Worm (Caenorhabditis elegans): ENCODE measurements around the gene htas-1.

Gene htas-1

DNA sequence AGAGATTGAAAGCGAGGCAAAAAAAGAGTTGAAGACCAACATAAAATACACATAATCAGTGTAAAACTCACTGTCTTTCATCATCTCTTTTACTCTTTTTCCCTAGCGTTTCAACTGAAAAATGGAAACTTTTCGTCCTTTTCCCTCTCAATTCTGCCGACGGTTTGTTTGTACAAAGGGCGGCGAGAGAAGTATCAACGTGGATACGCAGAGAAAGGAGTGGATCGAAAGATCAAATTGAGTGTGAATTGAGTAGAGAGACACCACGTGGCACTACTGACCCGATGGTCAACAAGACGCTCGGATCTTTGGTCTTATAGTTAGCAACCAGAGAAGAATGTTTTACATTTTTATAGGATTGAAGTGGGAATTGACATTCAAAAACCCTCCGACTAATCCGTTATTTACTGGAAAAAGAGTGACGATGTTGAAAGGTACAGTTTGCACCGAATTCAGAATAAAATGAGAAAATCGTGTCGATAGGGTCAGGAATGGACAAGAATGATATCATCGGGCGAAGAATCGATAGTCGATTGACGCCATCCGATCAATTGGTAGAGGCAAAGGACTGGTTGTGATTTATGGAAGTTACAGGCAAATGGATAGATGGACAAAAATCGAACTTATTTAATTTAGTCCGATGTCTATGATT lies 12.2 kb downstream of the htas-1 start (continued):
- TF ChIP-seq dmd-4 (tag; optimal IDR thresholded peaks at IDR 0.05) (no peak), nhr-11 (tag; optimal IDR thresholded peaks at IDR 0.05) (no peak), lin-11 (tag; optimal IDR thresholded peaks at IDR 0.05) (no peak), Y55F3AM.14 (GFP tag; optimal IDR thresholded peaks at IDR 0.05) (no peak), egl-27 (tag; optimal IDR thresholded peaks at IDR 0.05) (peak; percentile 37), alr-1 (tag; optimal IDR thresholded peaks at IDR 0.05) (no peak), lsy-2 (tag; optimal IDR thresholded peaks at IDR 0.05) (peak in 1 of 2 experiments; percentile 53), sem-4 (tag; optimal IDR thresholded peaks at IDR 0.05) (peak; percentile 24), ceh-16 (tag; optimal IDR thresholded peaks at IDR 0.05) (no peak)

DNA sequence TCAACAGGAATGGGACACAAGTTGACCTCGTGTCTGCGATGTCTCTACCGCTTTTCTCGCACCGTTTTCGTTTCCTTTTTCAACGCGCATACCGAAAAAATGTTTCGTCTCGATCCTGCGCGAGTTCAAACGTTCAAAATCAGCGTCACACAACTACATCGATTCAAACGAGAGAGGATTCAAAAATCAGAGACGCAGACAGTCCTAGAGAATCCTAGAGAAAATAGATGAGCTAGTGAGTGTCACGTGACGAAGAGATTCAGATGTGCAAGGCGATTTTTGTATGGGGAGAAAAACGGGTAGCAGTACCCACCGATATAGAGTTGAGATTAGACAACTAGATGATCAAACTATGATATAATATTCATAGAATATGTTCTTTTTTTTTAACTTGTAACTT lies 13.4 kb downstream of the htas-1 start:
- peak; percentile 21 for TF ChIP-seq sem-4 (tag; optimal IDR thresholded peaks at IDR 0.05)
- TF ChIP-seq sma-3 (GFP tag; optimal IDR thresholded peaks at IDR 0.05) = peak; percentile 70
- peak; percentile 81 for TF ChIP-seq nhr-21 (tag; optimal IDR thresholded peaks at IDR 0.05)
- TF ChIP-seq F13H6.1 (tag; optimal IDR thresholded peaks at IDR 0.05) = peak; percentile 9
- TF ChIP-seq egl-27 (tag; optimal IDR thresholded peaks at IDR 0.05) = peak; percentile 33
- no peak for TF ChIP-seq ceh-16 (tag; optimal IDR thresholded peaks at IDR 0.05)
- no peak for TF ChIP-seq ztf-1 (GFP tag; conservative IDR thresholded peaks at IDR 0.05)
- TF ChIP-seq crh-2 (tag; optimal IDR thresholded peaks at IDR 0.05) = peak; percentile 30
- TF ChIP-seq unc-55 (GFP tag; optimal IDR thresholded peaks at IDR 0.05) = no peak
- TF ChIP-seq lin-13 (GFP tag; optimal IDR thresholded peaks at IDR 0.05) = peak; percentile 26
- peak; percentile 93 for TF ChIP-seq sma-9 (GFP tag; optimal IDR thresholded peaks at IDR 0.05)
- no peak for TF ChIP-seq sma-9 (tag; optimal IDR thresholded peaks at IDR 0.05)
- peak; percentile 81 for TF ChIP-seq nhr-6 (tag; optimal IDR thresholded peaks at IDR 0.05)
- TF ChIP-seq fos-1 (tag; optimal IDR thresholded peaks at IDR 0.05) = peak; percentile 37
- TF ChIP-seq gmeb-1 (tag; optimal IDR thresholded peaks at IDR 0.05) = peak; percentile 68
- no peak for TF ChIP-seq alr-1 (tag; optimal IDR thresholded peaks at IDR 0.05)
- TF ChIP-seq elt-1 (tag; optimal IDR thresholded peaks at IDR 0.05) = peak; percentile 77
- TF ChIP-seq mdl-1 (tag; optimal IDR thresholded peaks at IDR 0.05) = peak; percentile 59 to 83
- no peak for TF ChIP-seq snpc-4 (tag; optimal IDR thresholded peaks at IDR 0.05)
- no peak for TF ChIP-seq lin-39 (tag; optimal IDR thresholded peaks at IDR 0.05)
- no peak for TF ChIP-seq Y55F3AM.14 (GFP tag; optimal IDR thresholded peaks at IDR 0.05)
- TF ChIP-seq C34F6.9 (tag; optimal IDR thresholded peaks at IDR 0.05) = no peak
- TF ChIP-seq zag-1 (tag; optimal IDR thresholded peaks at IDR 0.05) = no peak
- peak; percentile 68 for TF ChIP-seq nhr-25 (tag; optimal IDR thresholded peaks at IDR 0.05)
- peak; percentile 65 for TF ChIP-seq nhr-129 (tag; optimal IDR thresholded peaks at IDR 0.05)
- no peak for TF ChIP-seq R02D3.7 (tag; optimal IDR thresholded peaks at IDR 0.05)
- peak in 1 of 2 experiments; percentile 70 for TF ChIP-seq lsy-2 (tag; optimal IDR thresholded peaks at IDR 0.05)
- peak; percentile 61 for TF ChIP-seq blmp-1 (tag; optimal IDR thresholded peaks at IDR 0.05; ENCODE audit: insufficient read depth)
- no peak for TF ChIP-seq nhr-11 (tag; optimal IDR thresholded peaks at IDR 0.05)

DNA sequence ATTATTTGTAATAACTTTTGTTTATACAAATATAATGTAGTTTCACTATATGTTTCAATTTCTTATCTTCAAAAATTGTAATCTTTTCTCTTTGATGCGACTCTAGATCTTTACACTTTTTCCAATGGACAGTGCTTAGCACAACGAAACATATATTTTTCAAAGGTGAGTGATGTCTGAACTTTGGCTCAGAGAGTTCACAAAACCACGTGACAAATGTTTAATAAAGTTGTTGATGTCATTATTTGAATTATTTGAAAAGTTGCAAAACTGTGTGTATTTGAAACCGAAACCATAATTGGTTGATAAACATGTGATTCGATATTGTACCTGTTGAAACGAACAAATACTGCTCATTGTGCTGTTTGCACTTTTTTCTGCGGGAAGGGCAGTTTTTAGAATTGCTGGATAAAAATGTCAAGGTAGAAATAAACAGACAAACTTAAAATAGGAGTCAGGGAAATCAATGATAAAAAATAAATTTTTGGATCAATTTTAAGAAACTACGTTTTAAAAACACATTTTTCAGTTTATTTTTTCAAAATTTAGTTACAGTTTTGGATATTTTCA lies 15.1 kb downstream of the htas-1 start:
- TF ChIP-seq skn-1 (tag; optimal IDR thresholded peaks at IDR 0.05) (no peak), crh-2 (tag; optimal IDR thresholded peaks at IDR 0.05) (peak; percentile 44), aly-2 (tag; optimal IDR thresholded peaks at IDR 0.05) (no peak), nhr-237 (tag; optimal IDR thresholded peaks at IDR 0.05) (no peak), nhr-129 (tag; optimal IDR thresholded peaks at IDR 0.05) (peak; percentile 3), lsy-2 (tag; optimal IDR thresholded peaks at IDR 0.05) (peak in 1 of 2 experiments; percentile 39), unc-39 (tag; optimal IDR thresholded peaks at IDR 0.05) (no peak), ztf-4 (tag; optimal IDR thresholded peaks at IDR 0.05) (peak; percentile 38), ceh-82 (tag; optimal IDR thresholded peaks at IDR 0.05) (no peak), sma-9 (GFP tag; optimal IDR thresholded peaks at IDR 0.05) (peak; percentile 77), sma-9 (tag; optimal IDR thresholded peaks at IDR 0.05) (no peak), alr-1 (tag; optimal IDR thresholded peaks at IDR 0.05) (no peak), nhr-12 (tag; optimal IDR thresholded peaks at IDR 0.05) (no peak), mbf-1 (tag; optimal IDR thresholded peaks at IDR 0.05) (no peak), F13H6.1 (tag; optimal IDR thresholded peaks at IDR 0.05) (peak; percentile 59)
